Worm (Caenorhabditis elegans) whole organism, mixed stage, embryonic: ENCODE measurements around the gene F41G3.3.

ENCODE experiments used
- ceh-39 ChIP-seq: fragments of 150-350 bp; optimal IDR thresholded peaks from 2 replicates; lab custom pipeline; 2014; ENCODE audit warnings: missing biosample characterization, missing genetic modification characterization
- ces-1 ChIP-seq: fragments of 150-350 bp; optimal IDR thresholded peaks from 2 replicates; lab custom pipeline; 2014; ENCODE audit warnings: missing biosample characterization, missing genetic modification reagents, missing genetic modification characterization
- lsy-2 ChIP-seq: fragments of 150-350 bp; optimal IDR thresholded peaks from 2 replicates; lab custom pipeline; 2014; ENCODE audit warnings: missing biosample characterization, missing genetic modification characterization
- mls-2 ChIP-seq: sonication (generic microtip); optimal IDR thresholded peaks from 2 replicates; lab custom pipeline; 2016; ENCODE audit warnings: mild to moderate bottlenecking, missing genetic modification characterization, moderate library complexity, missing compliant biosample characterization
- nhr-237 ChIP-seq: fragments of 150-350 bp; optimal IDR thresholded peaks from 2 replicates; lab custom pipeline; 2014; ENCODE audit warnings: missing biosample characterization, missing genetic modification characterization
- nhr-76 ChIP-seq: sonication (generic microtip); optimal IDR thresholded peaks from 2 replicates; lab custom pipeline; 2017; ENCODE audit warnings: missing biosample characterization, missing genetic modification characterization
- pha-4 ChIP-seq: fragments of 150-350 bp; optimal IDR thresholded peaks from 2 replicates; lab custom pipeline; 2018; ENCODE audit warnings: missing biosample characterization, missing genetic modification reagents, missing genetic modification characterization
- tbx-8 ChIP-seq: fragments of 200-800 bp; sonication (Bioruptor generic); optimal IDR thresholded peaks from 2 replicates; lab custom pipeline; 2018; ENCODE audit warnings: mild to moderate bottlenecking, missing genetic modification characterization, moderate library complexity, missing compliant biosample characterization
- unc-62 ChIP-seq: fragments of 150-350 bp; optimal IDR thresholded peaks from 2 replicates; lab custom pipeline; 2014; ENCODE audit warnings: missing biosample characterization, missing genetic modification reagents, missing genetic modification characterization

DNA sequence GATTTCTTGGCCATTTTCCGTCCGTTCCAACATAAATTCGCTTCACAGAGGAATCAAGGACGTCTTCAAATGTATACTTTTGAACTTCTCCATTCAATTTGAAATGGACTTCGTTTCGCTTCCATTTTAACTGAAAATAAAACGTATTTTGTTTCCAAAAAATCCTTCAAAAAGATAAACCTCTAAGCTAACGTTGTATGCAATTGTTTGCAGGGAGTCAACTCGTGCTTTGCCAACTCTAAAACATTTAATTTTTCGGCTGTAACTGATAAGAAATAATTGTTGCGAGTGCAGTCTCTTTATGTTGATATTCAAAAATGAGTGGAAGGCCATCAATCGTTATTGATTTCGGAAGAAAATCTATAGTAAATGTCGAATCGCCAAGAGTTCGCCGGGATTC, 11.7 kb downstream of the F41G3.3 start, which contains the start of gene F41G3.18:
- TF ChIP-seq nhr-76 (tag; lab: Kevin White, UChicago) (no peak), ces-1 (GFP tag; lab: Kevin White, UChicago) (no peak), unc-62 (no peak), nhr-237 (no peak), lsy-2 (tag; lab: Kevin White, UChicago) (no peak), tbx-8 (GFP tag; lab: Kevin White, UChicago) (no peak), pha-4 (no peak), mls-2 (tag; lab: Kevin White, UChicago) (no peak), ceh-39 (tag; lab: Kevin White, UChicago) (no peak)
